Fruit fly (Drosophila melanogaster): ENCODE data around the gene z.

DNA sequence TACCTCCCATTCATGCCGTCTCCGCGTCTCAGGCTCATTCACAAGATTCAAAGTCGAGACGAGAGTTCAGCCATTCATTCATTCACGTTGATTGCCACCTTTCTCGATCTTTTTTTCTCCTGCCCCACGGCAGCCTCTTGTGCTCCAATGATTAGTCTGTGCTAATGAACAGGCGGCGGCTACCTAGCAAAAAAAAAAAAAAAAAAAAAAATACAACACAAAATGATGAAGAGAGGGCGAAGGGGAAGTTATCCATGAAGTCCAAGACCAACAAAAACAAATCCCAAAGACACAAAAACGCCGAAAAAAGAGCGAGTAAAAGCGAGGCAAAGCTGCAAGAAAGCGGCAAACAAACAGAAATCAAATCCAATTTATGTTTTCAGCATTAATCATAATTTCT lies 19.4 kb downstream of the z start:
- TF ChIP-seq psq (GFP tag; optimal IDR thresholded peaks at IDR 0.05) (no peak), br (GFP tag; optimal IDR thresholded peaks at IDR 0.05) (no peak), Myc (optimal IDR thresholded peaks at IDR 0.05) (no peak), ey (GFP tag; optimal IDR thresholded peaks at IDR 0.05) (no peak), Hnf4 (GFP tag; optimal IDR thresholded peaks at IDR 0.05) (no peak), Hr78 (GFP tag; optimal IDR thresholded peaks at IDR 0.05) (no peak), dl (GFP tag; optimal IDR thresholded peaks at IDR 0.05; ENCODE audit: insufficient read depth in 1 of 2, partially characterized antibody in 2 of 2) (no peak), Abd-B (GFP tag; optimal IDR thresholded peaks at IDR 0.05) (no peak), rgr (GFP tag; optimal IDR thresholded peaks at IDR 0.05) (no peak), sv (GFP tag; optimal IDR thresholded peaks at IDR 0.05) (no peak), usp (GFP tag; optimal IDR thresholded peaks at IDR 0.05) (no peak), Jra (GFP tag; optimal IDR thresholded peaks at IDR 0.05) (no peak)

Measured in whole organism, wandering third instar larva.